Fruit fly (Drosophila melanogaster) whole organism, embryonic: Measurements from ENCODE around the gene Moe.

Experiments
- Asciz ChIP-seq: fragments of 200-800 bp; sonication (Bioruptor generic); optimal IDR thresholded peaks from 2 replicates; lab custom pipeline; 2017; ENCODE audit warnings: missing biosample characterization, mild to moderate bottlenecking, missing genetic modification characterization, missing genetic modification reagents
- Atf3 ChIP-seq: fragments of 200-800 bp; sonication (Bioruptor generic); optimal IDR thresholded peaks from 3 replicates; lab custom pipeline; 2016; ENCODE audit warnings: missing biosample characterization, missing genetic modification characterization
- Awh ChIP-seq: fragments of 200-800 bp; sonication (Bioruptor generic); IDR thresholded peaks from 2 replicates; pipeline ENCODE4, ENCODE4 v1.3.6; 2022; ENCODE audit warnings: missing biosample characterization, missing genetic modification characterization
- Bdp1 ChIP-seq: fragments of 200-800 bp; sonication (Bioruptor generic); optimal IDR thresholded peaks from 3 replicates; lab custom pipeline; 2016; ENCODE audit warnings: missing biosample characterization, missing genetic modification characterization
- CG10209 ChIP-seq: fragments of 200-800 bp; sonication (Bioruptor generic); optimal IDR thresholded peaks from 3 replicates; lab custom pipeline; 2017; ENCODE audit warnings: missing biosample characterization, mild to moderate bottlenecking, missing genetic modification characterization, missing genetic modification reagents
- CG13424 ChIP-seq: fragments of 200-800 bp; sonication (Bioruptor generic); optimal IDR thresholded peaks from 2 replicates; lab custom pipeline; 2019; ENCODE audit warnings: missing biosample characterization, mild to moderate bottlenecking, missing genetic modification characterization, moderate library complexity
- CG14965 ChIP-seq: fragments of 200-800 bp; sonication (Bioruptor generic); optimal IDR thresholded peaks from 2 replicates; lab custom pipeline; 2016; ENCODE audit warnings: missing biosample characterization, missing genetic modification characterization, borderline replicate concordance
- CG1647 ChIP-seq: fragments of 200-800 bp; sonication (Bioruptor generic); optimal IDR thresholded peaks from 3 replicates; lab custom pipeline; 2016; ENCODE audit warnings: missing biosample characterization, missing genetic modification characterization
- CG2129 ChIP-seq: fragments of 200-800 bp; sonication (Bioruptor generic); IDR thresholded peaks from 2 replicates; pipeline ENCODE4 v1.3.6; 2022; ENCODE audit warnings: missing biosample characterization, missing genetic modification characterization; ENCODE audit not compliant: partially characterized antibody
- CG30403 ChIP-seq: fragments of 200-800 bp; sonication (Bioruptor generic); optimal IDR thresholded peaks from 3 replicates; lab custom pipeline; 2016; ENCODE audit warnings: missing biosample characterization, missing genetic modification characterization
- CG3065 ChIP-seq: fragments of 200-800 bp; sonication (Bioruptor generic); optimal IDR thresholded peaks from 2 replicates; lab custom pipeline; 2016; ENCODE audit warnings: missing biosample characterization, missing genetic modification characterization
- CG3163 ChIP-seq: fragments of 200-800 bp; sonication (Bioruptor generic); optimal IDR thresholded peaks from 3 replicates; lab custom pipeline; 2016; ENCODE audit warnings: missing biosample characterization, missing genetic modification characterization
- CG32772 ChIP-seq: fragments of 200-800 bp; sonication (Bioruptor generic); IDR thresholded peaks from 2 replicates; pipeline ENCODE4 v1.3.6; 2022; ENCODE audit warnings: missing biosample characterization, missing genetic modification characterization
- CG42726 ChIP-seq: fragments of 200-800 bp; sonication (Bioruptor generic); IDR thresholded peaks from 2 replicates; pipeline ENCODE4 v1.3.6; 2022; ENCODE audit warnings: missing biosample characterization, missing genetic modification characterization; ENCODE audit not compliant: partially characterized antibody
- CG6254 ChIP-seq: fragments of 200-800 bp; sonication (Bioruptor generic); optimal IDR thresholded peaks from 3 replicates; lab custom pipeline; 2017; ENCODE audit warnings: mild to moderate bottlenecking, missing biosample characterization, missing genetic modification reagents, missing genetic modification characterization
- CG7963 ChIP-seq: fragments of 200-800 bp; sonication (Bioruptor generic); IDR thresholded peaks from 3 replicates; pipeline ENCODE4 v1.3.6; 2022; ENCODE audit warnings: missing biosample characterization, missing genetic modification characterization; ENCODE audit not compliant: partially characterized antibody
- CG7987 ChIP-seq: fragments of 200-800 bp; sonication (Bioruptor generic); optimal IDR thresholded peaks from 2 replicates; lab custom pipeline; 2018; ENCODE audit warnings: missing biosample characterization, mild to moderate bottlenecking, missing genetic modification characterization, moderate library complexity
- CHES-1-like ChIP-seq: fragments of 200-800 bp; sonication (Bioruptor generic); optimal IDR thresholded peaks from 2 replicates; lab custom pipeline; 2016; ENCODE audit warnings: missing biosample characterization, missing genetic modification characterization
- CTCF ChIP-seq: fragments of 200-800 bp; sonication (Bioruptor generic); optimal IDR thresholded peaks from 2 replicates; lab custom pipeline; 2017; ENCODE audit warnings: missing biosample characterization, mild to moderate bottlenecking, missing genetic modification characterization, moderate library complexity
- Chrac-16 ChIP-seq: fragments of 200-800 bp; sonication (Bioruptor generic); optimal IDR thresholded peaks from 3 replicates; lab custom pipeline; 2016; ENCODE audit warnings: missing biosample characterization, missing genetic modification characterization
- Dek ChIP-seq: fragments of 200-800 bp; sonication (Bioruptor generic); optimal IDR thresholded peaks from 3 replicates; lab custom pipeline; 2019; ENCODE audit warnings: missing biosample characterization, mild to moderate bottlenecking, missing genetic modification characterization, moderate library complexity
- Dip3 ChIP-seq: fragments of 200-800 bp; sonication (Bioruptor generic); optimal IDR thresholded peaks from 3 replicates; lab custom pipeline; 2016; ENCODE audit warnings: missing biosample characterization, missing genetic modification characterization
- Elba2 ChIP-seq: fragments of 200-800 bp; sonication (Bioruptor generic); optimal IDR thresholded peaks from 3 replicates; lab custom pipeline; 2016; ENCODE audit warnings: missing biosample characterization, missing genetic modification characterization
- Hsf ChIP-seq: fragments of 200-800 bp; sonication (Bioruptor generic); optimal IDR thresholded peaks from 3 replicates; lab custom pipeline; 2016; ENCODE audit warnings: missing biosample characterization, missing genetic modification characterization
- NC2α ChIP-seq: fragments of 200-800 bp; sonication (Bioruptor generic); optimal IDR thresholded peaks from 2 replicates; lab custom pipeline; 2016; ENCODE audit warnings: missing biosample characterization, missing genetic modification characterization
- Stat92E ChIP-seq, 3 experiments: fragments of >200 bp in 2 of 3; fragments of 200-800 bp in 1 of 3; sonication (Bioruptor generic) in 1 of 3; optimal IDR thresholded peaks; 2 replicates each; lab custom pipeline; 2017 to 2019; ENCODE audit warnings: missing biosample characterization in 3 of 3, missing genetic modification characterization in 3 of 3, mild to moderate bottlenecking in 1 of 3, moderate library complexity in 1 of 3
- Taf1 ChIP-seq: fragments of 200-800 bp; sonication (Bioruptor generic); IDR thresholded peaks from 2 replicates; pipeline ENCODE4 v1.3.6; 2022; ENCODE audit warnings: missing biosample characterization, missing genetic modification characterization
- Tbp ChIP-seq: fragments of >200 bp; optimal IDR thresholded peaks from 2 replicates; lab custom pipeline; 2018; ENCODE audit warnings: missing biosample characterization, missing genetic modification characterization
- ash1 ChIP-seq: fragments of 200-800 bp; sonication (Bioruptor generic); optimal IDR thresholded peaks from 2 replicates; lab custom pipeline; 2018; ENCODE audit warnings: missing biosample characterization, mild to moderate bottlenecking, missing genetic modification characterization
- crp ChIP-seq, 2 experiments: fragments of 200-800 bp; sonication (Bioruptor generic); optimal IDR thresholded peaks; 2 replicates in 1 of 2; 3 replicates in 1 of 2; lab custom pipeline; 2017; ENCODE audit warnings: missing biosample characterization in 2 of 2, missing genetic modification characterization in 2 of 2, mild to moderate bottlenecking in 1 of 2, moderate library complexity in 1 of 2
- dimm ChIP-seq: fragments of 200-800 bp; sonication (Bioruptor generic); IDR thresholded peaks from 2 replicates; pipeline ENCODE4 v1.3.6; 2022; ENCODE audit warnings: missing biosample characterization, missing genetic modification characterization
- dm ChIP-seq: fragments of 200-800 bp; sonication (Bioruptor generic); optimal IDR thresholded peaks from 3 replicates; lab custom pipeline; 2016; ENCODE audit warnings: missing biosample characterization, missing genetic modification characterization
- dpn ChIP-seq, 2 experiments: fragments of 200-800 bp; sonication (Bioruptor generic); optimal IDR thresholded peaks; 3 replicates each; lab custom pipeline; 2016; ENCODE audit warnings: missing biosample characterization in 2 of 2, missing genetic modification characterization in 2 of 2
- ems ChIP-seq: fragments of 200-800 bp; sonication (Bioruptor generic); optimal IDR thresholded peaks from 3 replicates; lab custom pipeline; 2016; ENCODE audit warnings: missing biosample characterization, missing genetic modification characterization
- jumu ChIP-seq: fragments of 200-800 bp; sonication (Bioruptor generic); optimal IDR thresholded peaks from 3 replicates; lab custom pipeline; 2016; ENCODE audit warnings: missing biosample characterization, missing genetic modification characterization
- kay ChIP-seq: fragments of 200-800 bp; sonication (Bioruptor generic); optimal IDR thresholded peaks from 2 replicates; lab custom pipeline; 2016; ENCODE audit warnings: missing biosample characterization, missing genetic modification characterization
- lilli ChIP-seq: fragments of 200-800 bp; sonication (Bioruptor generic); optimal IDR thresholded peaks from 3 replicates; lab custom pipeline; 2016; ENCODE audit warnings: missing biosample characterization, missing genetic modification characterization
- nerfin-2 ChIP-seq: fragments of 200-800 bp; sonication (Bioruptor generic); IDR thresholded peaks from 2 replicates; pipeline ENCODE4 v1.3.6; 2022; ENCODE audit warnings: missing biosample characterization, missing genetic modification characterization; ENCODE audit not compliant: partially characterized antibody
- pan ChIP-seq, 4 experiments: fragments of >200 bp in 3 of 4; fragments of 200-800 bp in 1 of 4; sonication (Bioruptor generic) in 1 of 4; optimal IDR thresholded peaks in 3 of 4; IDR thresholded peaks in 1 of 4; 2 replicates each; pipeline versions ENCODE4 v1.3.6 to Lab custom; 2017 to 2022; ENCODE audit warnings: missing biosample characterization in 2 of 4, missing genetic modification characterization in 2 of 4, mixed read lengths in 1 of 4
- repo ChIP-seq: fragments of 200-800 bp; sonication (Bioruptor generic); optimal IDR thresholded peaks from 2 replicates; lab custom pipeline; 2016; ENCODE audit warnings: missing biosample characterization, missing genetic modification characterization
- shn ChIP-seq: fragments of 200-800 bp; sonication (Bioruptor generic); optimal IDR thresholded peaks from 3 replicates; lab custom pipeline; 2016; ENCODE audit warnings: missing biosample characterization, missing genetic modification characterization
- slou ChIP-seq: fragments of 200-800 bp; sonication (Bioruptor generic); optimal IDR thresholded peaks from 3 replicates; lab custom pipeline; 2016; ENCODE audit warnings: missing biosample characterization, missing genetic modification characterization
- sna ChIP-seq: fragments of 200-800 bp; sonication (Bioruptor generic); IDR thresholded peaks from 2 replicates; pipeline ENCODE4 v1.3.6; 2022; ENCODE audit warnings: missing biosample characterization, missing genetic modification characterization; ENCODE audit not compliant: partially characterized antibody
- sqz ChIP-seq: fragments of 200-800 bp; sonication (Bioruptor generic); optimal IDR thresholded peaks from 3 replicates; lab custom pipeline; 2018; ENCODE audit warnings: missing biosample characterization, mild to moderate bottlenecking, missing genetic modification characterization
- trem ChIP-seq: fragments of 200-800 bp; optimal IDR thresholded peaks from 3 replicates; lab custom pipeline; 2019; ENCODE audit warnings: missing biosample characterization, mild to moderate bottlenecking, missing genetic modification characterization, moderate library complexity
- trh ChIP-seq: fragments of 200-800 bp; sonication (Bioruptor generic); optimal IDR thresholded peaks from 2 replicates; lab custom pipeline; 2016; ENCODE audit warnings: missing biosample characterization, missing genetic modification characterization
- usp ChIP-seq: fragments of >200 bp; optimal IDR thresholded peaks from 2 replicates; lab custom pipeline; 2017; ENCODE audit warnings: missing biosample characterization, missing genetic modification characterization
- zen ChIP-seq: fragments of 200-800 bp; sonication (Bioruptor generic); optimal IDR thresholded peaks from 3 replicates; lab custom pipeline; 2018; ENCODE audit warnings: missing biosample characterization, mild to moderate bottlenecking, missing genetic modification characterization, moderate library complexity
- zfh1 ChIP-seq: fragments of 200-800 bp; sonication (Bioruptor generic); IDR thresholded peaks from 3 replicates; pipeline ENCODE4 v1.3.6; 2022; ENCODE audit warnings: missing biosample characterization, missing genetic modification characterization

Gene Moe

dm6 chrX:8894315-8895017 is 3.7 kb downstream of the Moe start (continued):
- peak; percentile 1 for TF ChIP-seq kay (GFP tag; lab: Kevin White, UChicago)
- TF ChIP-seq CG2129 (GFP tag; lab: Robert Waterston, UW) = no peak
- peak; percentile 58 for TF ChIP-seq Chrac-16 (GFP tag; lab: Kevin White, UChicago)
- peak; percentile 38 for TF ChIP-seq trh (GFP tag; lab: Kevin White, UChicago)
- no peak for TF ChIP-seq jumu (GFP tag; lab: Kevin White, UChicago)
- TF ChIP-seq trem (tag; lab: Kevin White, UChicago) = peak; percentile 37
- TF ChIP-seq lilli (GFP tag; lab: Kevin White, UChicago) = peak; percentile 74
- peak; percentile 52 for TF ChIP-seq CG1647
- TF ChIP-seq CG42726 = 0 out of 2 replicates have a peak, but pooled peaks have one; percentile 7
- no peak for TF ChIP-seq pan (optimal IDR thresholded peaks at IDR 0.05; lab: Kevin White, UChicago)
- peak in 1 of 2 experiments; percentile 82 for TF ChIP-seq pan (GFP tag; optimal IDR thresholded peaks at IDR 0.05 in 1 of 2, IDR thresholded peaks at IDR 0.05 in 1 of 2)
- no peak for TF ChIP-seq nerfin-2 (GFP tag; lab: Robert Waterston, UW)
- TF ChIP-seq CG3065 (GFP tag; lab: Kevin White, UChicago) = no peak
- TF ChIP-seq sna = no peak
- TF ChIP-seq Tbp = no peak
- TF ChIP-seq CG6254 (GFP tag; lab: Kevin White, UChicago) = peak; percentile 79
- peak; percentile 63 for TF ChIP-seq zen (tag; lab: Kevin White, UChicago)
- TF ChIP-seq CG7987 = no peak
- no peak for TF ChIP-seq CG7963
- TF ChIP-seq dimm (GFP tag; lab: Robert Waterston, UW) = peak; percentile 51; the same call in 1 of the 2 replicates
- TF ChIP-seq Stat92E (GFP tag; optimal IDR thresholded peaks at IDR 0.05; lab: Kevin White, UChicago) = no peak
- peak; percentile 50 for TF ChIP-seq Atf3
- no peak for TF ChIP-seq CG3163 (GFP tag; lab: Kevin White, UChicago)
- peak; percentile 63 to 78 for TF ChIP-seq dpn (GFP tag; optimal IDR thresholded peaks at IDR 0.05; lab: Kevin White, UChicago)
- peak; percentile 43 for TF ChIP-seq ems (GFP tag; lab: Kevin White, UChicago)
- no peak for TF ChIP-seq CHES-1-like
- peak; percentile 43 for TF ChIP-seq Dip3 (GFP tag; lab: Kevin White, UChicago)
- TF ChIP-seq repo (GFP tag; lab: Kevin White, UChicago) = peak; percentile 32
- peak in 1 of 2 experiments; percentile 9 for TF ChIP-seq crp (GFP tag; optimal IDR thresholded peaks at IDR 0.05; lab: Kevin White, UChicago)
- TF ChIP-seq CTCF (GFP tag; lab: Kevin White, UChicago) = peak; percentile 24
- peak; percentile 78 for TF ChIP-seq CG32772 (GFP tag; lab: Robert Waterston, UW)
- TF ChIP-seq dm (GFP tag; lab: Kevin White, UChicago) = peak; percentile 67
- TF ChIP-seq shn (GFP tag; lab: Kevin White, UChicago) = peak; percentile 7
- TF ChIP-seq CG10209 (GFP tag; lab: Kevin White, UChicago) = peak; percentile 71
- peak; percentile 98 for TF ChIP-seq sqz
- no peak for TF ChIP-seq ash1 (GFP tag; lab: Kevin White, UChicago)
- peak; percentile 69 for TF ChIP-seq CG30403 (GFP tag; lab: Kevin White, UChicago)
- TF ChIP-seq slou = no peak
- TF ChIP-seq Bdp1 (GFP tag; lab: Kevin White, UChicago) = peak; percentile 33
- TF ChIP-seq usp = no peak
- TF ChIP-seq Hsf (GFP tag; lab: Kevin White, UChicago) = peak; percentile 77
- peak; percentile 69 for TF ChIP-seq Awh (GFP tag; lab: Robert Waterston, UW)
- peak; percentile 85 for TF ChIP-seq CG13424 (tag; lab: Kevin White, UChicago)
- peak; percentile 65 for TF ChIP-seq Dek (tag; lab: Kevin White, UChicago)
- TF ChIP-seq Elba2 (GFP tag; lab: Kevin White, UChicago) = no peak
- TF ChIP-seq zfh1 (GFP tag; lab: Robert Waterston, UW) = peak; percentile 85
- peak; percentile 86 for TF ChIP-seq Asciz (GFP tag; lab: Kevin White, UChicago)
- TF ChIP-seq CG14965 (GFP tag; lab: Kevin White, UChicago) = no peak
- TF ChIP-seq Taf1 = no peak
- TF ChIP-seq NC2α (GFP tag; lab: Kevin White, UChicago) = no peak
